Worm (Caenorhabditis elegans): Measurements from ENCODE around the gene wdr-48.

The wdr-48 gene

ce11 chrIII:4595771-4596227, 17.1 kb downstream of the wdr-48 start, which contains the start of gene asb-1 (continued):
- TF ChIP-seq egl-44 (GFP tag; IDR thresholded peaks at IDR 0.05) (no peak), chd-7 (tag; optimal IDR thresholded peaks at IDR 0.05) (no peak), snpc-4 (GFP tag; optimal IDR thresholded peaks at IDR 0.05) (no peak), snpc-4 (tag; optimal IDR thresholded peaks at IDR 0.05) (peak in 1 of 4 experiments; percentile 27), F52B5.7 (tag; optimal IDR thresholded peaks at IDR 0.05) (no peak), B0336.3 (GFP tag; IDR thresholded peaks at IDR 0.05) (0 out of 2 replicates have a peak, but pooled peaks have one; percentile 14), xnd-1 (tag; optimal IDR thresholded peaks at IDR 0.05) (peak; percentile 78), rec-8 (tag; optimal IDR thresholded peaks at IDR 0.05) (no peak), mxl-1 (tag; optimal IDR thresholded peaks at IDR 0.05) (no peak), ccch-3 (GFP tag; optimal IDR thresholded peaks at IDR 0.05) (no peak)

- 0 out of 2 replicates have a peak, but pooled peaks have one; percentile 15 for TF ChIP-seq nfyb-1 (GFP tag; IDR thresholded peaks at IDR 0.05)
- TF ChIP-seq egl-44 (GFP tag; IDR thresholded peaks at IDR 0.05): no peak
These were observed 21.6 kb downstream of the wdr-48 start, which contains the start of gene mab-21 for ce11 chrIII:4600139-4600762. Gene mab-21 (plus strand): TSS chrIII:4600753.

ce11 chrIII:4601286-4601685, 22.6 kb downstream of the wdr-48 start:
- TF ChIP-seq efl-1 (GFP tag; optimal IDR thresholded peaks at IDR 0.05) (no peak), fkh-3 (tag; optimal IDR thresholded peaks at IDR 0.05) (no peak), nfyb-1 (GFP tag; IDR thresholded peaks at IDR 0.05) (0 out of 2 replicates have a peak, but pooled peaks have one; percentile 23), Y79H2A.3 (GFP tag; conservative IDR thresholded peaks at IDR 0.05) (no peak), let-607 (tag; optimal IDR thresholded peaks at IDR 0.05) (no peak), B0261.1 (tag; optimal IDR thresholded peaks at IDR 0.05) (no peak), lag-1 (GFP tag; IDR thresholded peaks at IDR 0.05) (no peak), snpc-1.3 (tag; optimal IDR thresholded peaks at IDR 0.05; ENCODE audit: insufficient read depth) (no peak), ccch-3 (GFP tag; optimal IDR thresholded peaks at IDR 0.05) (no peak)

ce11 chrIII:4603837-4604236, 25.2 kb downstream of the wdr-48 start:
- TF ChIP-seq snpc-4 (GFP tag; optimal IDR thresholded peaks at IDR 0.05): no peak
- no peak for TF ChIP-seq snpc-4 (tag; optimal IDR thresholded peaks at IDR 0.05)
- TF ChIP-seq pha-4 (tag; optimal IDR thresholded peaks at IDR 0.05): no peak
- no peak for TF ChIP-seq Y95B8A.8 (GFP tag; IDR thresholded peaks at IDR 0.05)
- TF ChIP-seq Y67H2A.10 (GFP tag; conservative IDR thresholded peaks at IDR 0.05): no peak
- no peak for TF ChIP-seq ztf-25 (GFP tag; IDR thresholded peaks at IDR 0.05)
- no peak for TF ChIP-seq lag-1 (GFP tag; IDR thresholded peaks at IDR 0.05)
- no peak for TF ChIP-seq F55B11.4 (tag; optimal IDR thresholded peaks at IDR 0.05; ENCODE audit: borderline replicate concordance, insufficient read depth)
- no peak for TF ChIP-seq lin-40 (tag; optimal IDR thresholded peaks at IDR 0.05)
- TF ChIP-seq lin-35 (GFP tag; optimal IDR thresholded peaks at IDR 0.05): no peak
- no peak for TF ChIP-seq pbrm-1 (GFP tag; IDR thresholded peaks at IDR 0.05)
- TF ChIP-seq K12H6.12 (tag; optimal IDR thresholded peaks at IDR 0.05): no peak
- TF ChIP-seq F49E8.2 (tag; optimal IDR thresholded peaks at IDR 0.05; ENCODE audit: insufficient read depth): no peak
- no peak for TF ChIP-seq atf-7 (tag; optimal IDR thresholded peaks at IDR 0.05)
- no peak for TF ChIP-seq C17E4.6 (GFP tag; IDR thresholded peaks at IDR 0.05)
- no peak for TF ChIP-seq C06A6.2 (GFP tag; conservative IDR thresholded peaks at IDR 0.05)
- TF ChIP-seq F57A8.1 (GFP tag; optimal IDR thresholded peaks at IDR 0.05): no peak

Data from whole organism, young adult.